Fruit fly (Drosophila melanogaster) whole organism, pupa: ENCODE measurements around the gene HipHop.

Experiments used
- CG10348 ChIP-seq: fragments of 200-800 bp; sonication (Bioruptor generic); IDR thresholded peaks from 2 replicates; pipeline ENCODE4 v1.3.6; 2022; ENCODE audit warnings: missing biosample characterization, missing genetic modification characterization
- CG12605 ChIP-seq: fragments of 200-800 bp; sonication (Bioruptor generic); IDR thresholded peaks from 2 replicates; pipeline ENCODE4 v1.3.6; 2022; ENCODE audit warnings: missing biosample characterization, missing genetic modification characterization
- CG13204 ChIP-seq: fragments of 200-800 bp; sonication (Bioruptor generic); optimal IDR thresholded peaks from 2 replicates; lab custom pipeline; 2018; ENCODE audit warnings: missing biosample characterization, mild to moderate bottlenecking, missing genetic modification characterization, moderate library complexity
- CG14655 ChIP-seq: fragments of 200-800 bp; sonication (Bioruptor generic); optimal IDR thresholded peaks from 3 replicates; lab custom pipeline; 2017; ENCODE audit warnings: mild to moderate bottlenecking, missing biosample characterization, missing genetic modification reagents, missing genetic modification characterization
- CG15710 ChIP-seq: fragments of 200-800 bp; sonication (Bioruptor generic); optimal IDR thresholded peaks from 2 replicates; lab custom pipeline; 2018; ENCODE audit warnings: missing biosample characterization, mild to moderate bottlenecking, missing genetic modification characterization, moderate library complexity
- CG17806 ChIP-seq: fragments of 200-800 bp; sonication (Bioruptor generic); optimal IDR thresholded peaks from 2 replicates; lab custom pipeline; 2018; ENCODE audit warnings: missing biosample characterization, mild to moderate bottlenecking, missing genetic modification characterization, moderate library complexity
- CG32121 ChIP-seq: fragments of 200-800 bp; sonication (Bioruptor generic); IDR thresholded peaks from 2 replicates; pipeline ENCODE4 v1.3.6; 2022; ENCODE audit warnings: missing biosample characterization, missing genetic modification characterization
- CG34367 ChIP-seq: fragments of 200-800 bp; sonication (Bioruptor generic); optimal IDR thresholded peaks from 2 replicates; lab custom pipeline; 2018; ENCODE audit warnings: missing biosample characterization, mild to moderate bottlenecking, missing genetic modification characterization
- CG4496 ChIP-seq: fragments of 200-800 bp; sonication (Bioruptor generic); IDR thresholded peaks from 3 replicates; pipeline ENCODE4 v1.3.6; 2022; ENCODE audit warnings: missing biosample characterization, missing genetic modification characterization
- CG8159 ChIP-seq: fragments of 200-800 bp; sonication (Bioruptor generic); optimal IDR thresholded peaks from 3 replicates; lab custom pipeline; 2018; ENCODE audit warnings: missing biosample characterization, mild to moderate bottlenecking, missing genetic modification characterization, moderate library complexity
- CG8301 ChIP-seq: fragments of 200-800 bp; sonication (Bioruptor generic); optimal IDR thresholded peaks from 2 replicates; lab custom pipeline; 2018; ENCODE audit warnings: missing biosample characterization, mild to moderate bottlenecking, missing genetic modification characterization
- CG9948 ChIP-seq: fragments of 200-800 bp; sonication (Bioruptor generic); optimal IDR thresholded peaks from 2 replicates; lab custom pipeline; 2018; ENCODE audit warnings: missing biosample characterization, mild to moderate bottlenecking, missing genetic modification characterization, moderate library complexity
- D1 ChIP-seq: fragments of 200-800 bp; sonication (Bioruptor generic); optimal IDR thresholded peaks from 2 replicates; lab custom pipeline; 2018; ENCODE audit warnings: missing biosample characterization, mild to moderate bottlenecking, missing genetic modification characterization, moderate library complexity
- EcR ChIP-seq: fragments of 200-800 bp; sonication (Bioruptor generic); optimal IDR thresholded peaks from 3 replicates; lab custom pipeline; 2019; ENCODE audit warnings: missing biosample characterization, missing genetic modification characterization, mild to moderate bottlenecking, moderate library complexity, missing genetic modification reagents
- Ets98B ChIP-seq: fragments of 200-800 bp; sonication (Bioruptor generic); IDR thresholded peaks from 2 replicates; pipeline ENCODE4 v1.3.6; 2022; ENCODE audit warnings: missing biosample characterization, missing genetic modification characterization
- Pif1A ChIP-seq: fragments of 200-800 bp; sonication (Bioruptor generic); optimal IDR thresholded peaks from 3 replicates; lab custom pipeline; 2016; ENCODE audit warnings: missing biosample characterization, missing genetic modification characterization
- Pif1B ChIP-seq: fragments of 200-800 bp; sonication (Bioruptor generic); optimal IDR thresholded peaks from 3 replicates; lab custom pipeline; 2016; ENCODE audit warnings: missing biosample characterization, missing genetic modification characterization
- Snoo ChIP-seq: fragments of 200-800 bp; sonication (Bioruptor generic); optimal IDR thresholded peaks from 3 replicates; lab custom pipeline; 2017; ENCODE audit warnings: missing biosample characterization, mild to moderate bottlenecking, missing genetic modification characterization, inconsistent platforms
- fd96Ca ChIP-seq: fragments of 200-800 bp; sonication (Bioruptor generic); IDR thresholded peaks from 3 replicates; pipeline ENCODE4 v1.3.6; 2022; ENCODE audit warnings: missing biosample characterization, missing genetic modification characterization
- gl ChIP-seq: fragments of 200-800 bp; sonication (Bioruptor generic); optimal IDR thresholded peaks from 2 replicates; lab custom pipeline; 2018; ENCODE audit warnings: missing biosample characterization, mild to moderate bottlenecking, missing genetic modification characterization
- rn ChIP-seq: fragments of 200-800 bp; sonication (Bioruptor generic); IDR thresholded peaks from 2 replicates; pipeline ENCODE4 v1.3.6; 2022; ENCODE audit warnings: missing biosample characterization, missing genetic modification characterization

HipHop gene

dm6 chr3L:18841269-18841668, 20.3 kb downstream of the HipHop start:
- TF ChIP-seq CG14655, result no peak
- TF ChIP-seq CG34367 (tag; lab: Kevin White, UChicago), result no peak
- TF ChIP-seq gl, result no peak
- TF ChIP-seq Pif1A (GFP tag; lab: Kevin White, UChicago), result no peak
- TF ChIP-seq D1, result no peak
- no peak for TF ChIP-seq Snoo (tag; lab: Kevin White, UChicago)
- TF ChIP-seq CG12605, result no peak
- no peak for TF ChIP-seq CG15710
- TF ChIP-seq CG8159 (tag; lab: Kevin White, UChicago), result no peak
- no peak for TF ChIP-seq fd96Ca (GFP tag; lab: Robert Waterston, UW)
- no peak for TF ChIP-seq CG9948 (tag; lab: Kevin White, UChicago)
- TF ChIP-seq Ets98B (GFP tag; lab: Robert Waterston, UW), result no peak
- TF ChIP-seq rn, result no peak
- no peak for TF ChIP-seq CG13204

dm6 chr3L:18842236-18842635, 21.3 kb downstream of the HipHop start:
- TF ChIP-seq CG4496 (GFP tag; lab: Robert Waterston, UW) (no peak), Pif1B (GFP tag; lab: Kevin White, UChicago) (no peak), fd96Ca (GFP tag; lab: Robert Waterston, UW) (no peak)

dm6 chr3L:18845833-18846232, 24.9 kb downstream of the HipHop start:
- no peak for TF ChIP-seq CG17806 (tag; lab: Kevin White, UChicago)
- no peak for TF ChIP-seq rn
- no peak for TF ChIP-seq CG9948 (tag; lab: Kevin White, UChicago)
- no peak for TF ChIP-seq CG10348 (GFP tag; lab: Robert Waterston, UW)
- TF ChIP-seq Pif1B (GFP tag; lab: Kevin White, UChicago), result no peak
- no peak for TF ChIP-seq CG4496 (GFP tag; lab: Robert Waterston, UW)
- TF ChIP-seq CG34367 (tag; lab: Kevin White, UChicago), result no peak
- TF ChIP-seq CG32121 (GFP tag; lab: Robert Waterston, UW), result no peak
- no peak for TF ChIP-seq CG15710

- TF ChIP-seq CG32121 (GFP tag; lab: Robert Waterston, UW) (no peak), CG34367 (tag; lab: Kevin White, UChicago) (no peak), CG13204 (no peak), CG10348 (GFP tag; lab: Robert Waterston, UW) (no peak), CG14655 (no peak), CG12605 (no peak), CG8301 (tag; lab: Kevin White, UChicago) (no peak), Snoo (tag; lab: Kevin White, UChicago) (no peak), gl (no peak), D1 (no peak), Pif1B (GFP tag; lab: Kevin White, UChicago) (no peak), CG4496 (GFP tag; lab: Robert Waterston, UW) (no peak)
- TF ChIP-seq, all 21 proteins: peak for 0
These were observed 25.1 kb downstream of the HipHop start, which contains the start of gene Indy for dm6 chr3L:18846233-18846271. TSS of gene Indy (minus strand) at chr3L:18846267.

dm6 chr3L:18846272-18846741, 25.3 kb downstream of the HipHop start:
- TF ChIP-seq CG8159 (tag; lab: Kevin White, UChicago) (peak; percentile 61), CG34367 (tag; lab: Kevin White, UChicago) (no peak), Pif1B (GFP tag; lab: Kevin White, UChicago) (peak; percentile 3), D1 (peak; percentile 70), CG32121 (GFP tag; lab: Robert Waterston, UW) (no peak)

dm6 chr3L:18848436-18848835, 27.5 kb downstream of the HipHop start:
- TF ChIP-seq D1 (peak; percentile 94), Ets98B (GFP tag; lab: Robert Waterston, UW) (no peak), fd96Ca (GFP tag; lab: Robert Waterston, UW) (no peak), Pif1B (GFP tag; lab: Kevin White, UChicago) (no peak), CG9948 (tag; lab: Kevin White, UChicago) (peak; percentile 14), CG10348 (GFP tag; lab: Robert Waterston, UW) (no peak), CG32121 (GFP tag; lab: Robert Waterston, UW) (no peak), Pif1A (GFP tag; lab: Kevin White, UChicago) (peak; percentile 40), CG15710 (no peak), CG14655 (peak; percentile 53), CG17806 (tag; lab: Kevin White, UChicago) (no peak), CG8301 (tag; lab: Kevin White, UChicago) (no peak), CG4496 (GFP tag; lab: Robert Waterston, UW) (no peak), EcR (GFP tag; lab: Kevin White, UChicago) (no peak), CG34367 (tag; lab: Kevin White, UChicago) (no peak), Snoo (tag; lab: Kevin White, UChicago) (peak; percentile 13), CG12605 (no peak), rn (no peak), CG8159 (tag; lab: Kevin White, UChicago) (no peak), gl (no peak), CG13204 (no peak)

- TF ChIP-seq rn (no peak), CG13204 (no peak)
These were observed 31.3 kb downstream of the HipHop start for dm6 chr3L:18852223-18852622.

dm6 chr3L:18853439-18853838, 32.5 kb downstream of the HipHop start:
- TF ChIP-seq EcR (GFP tag; lab: Kevin White, UChicago) (no peak), CG32121 (GFP tag; lab: Robert Waterston, UW) (no peak), CG12605 (no peak), CG10348 (GFP tag; lab: Robert Waterston, UW) (no peak)
